Worm (Caenorhabditis elegans): ENCODE measurements around the gene F40F8.4.

The F40F8.4 gene

DNA sequence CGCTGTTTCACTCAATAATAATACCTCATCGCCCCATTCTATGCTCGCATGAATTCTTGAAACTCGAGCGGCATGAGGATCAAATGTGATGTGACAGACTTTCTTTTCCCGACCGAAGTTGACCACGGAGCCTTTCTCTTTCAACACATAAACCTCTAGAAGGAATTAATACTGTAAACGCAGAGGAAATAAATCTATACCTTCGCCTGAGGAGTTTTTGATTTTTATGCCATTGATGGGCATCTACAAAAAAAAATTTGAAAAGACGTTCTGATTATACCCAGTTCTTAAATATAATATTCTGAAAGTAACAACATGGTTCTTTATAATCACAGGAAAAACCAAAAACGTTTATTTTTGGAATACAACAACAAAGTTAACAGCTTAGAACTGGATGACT lies 43.8 kb downstream of the F40F8.4 start, which contains the start of gene nbs-1 (continued):
- TF ChIP-seq F55B11.4 (tag; optimal IDR thresholded peaks at IDR 0.05; ENCODE audit: borderline replicate concordance, insufficient read depth) (no peak), lin-26 (GFP tag; IDR thresholded peaks at IDR 0.05) (0 out of 2 replicates have a peak, but pooled peaks have one; percentile 57), Y67H2A.10 (GFP tag; conservative IDR thresholded peaks at IDR 0.05) (no peak), snpc-1.1 (tag; optimal IDR thresholded peaks at IDR 0.05; ENCODE audit: insufficient read depth) (no peak), egrh-3 (GFP tag; IDR thresholded peaks at IDR 0.05) (no peak), D2030.7 (GFP tag; IDR thresholded peaks at IDR 0.05) (no peak; the same call in 1 of the 2 replicates), ceh-58 (GFP tag; IDR thresholded peaks at IDR 0.05) (no peak), ama-1 (optimal IDR thresholded peaks at IDR 0.05) (no peak), ama-1 (GFP tag; optimal IDR thresholded peaks at IDR 0.05) (peak; percentile 7 to 60), repo-1 (tag; optimal IDR thresholded peaks at IDR 0.05) (no peak), xnd-1 (tag; optimal IDR thresholded peaks at IDR 0.05) (peak; percentile 38), dpff-1 (tag; optimal IDR thresholded peaks at IDR 0.05) (no peak), hlh-12 (tag; optimal IDR thresholded peaks at IDR 0.05) (no peak), hmg-1.2 (GFP tag; IDR thresholded peaks at IDR 0.05) (0 out of 2 replicates have a peak, but pooled peaks have one; percentile 14), nhr-179 (tag; optimal IDR thresholded peaks at IDR 0.05) (no peak), athp-1 (tag; optimal IDR thresholded peaks at IDR 0.05) (peak; percentile 12), Y53G8AR.9 (GFP tag; conservative IDR thresholded peaks at IDR 0.05) (peak; percentile 65; the same call in 1 of the 2 replicates), B0019.2 (GFP tag; conservative IDR thresholded peaks at IDR 0.05) (no peak), bed-2 (GFP tag; IDR thresholded peaks at IDR 0.05) (no peak), tbx-9 (tag; optimal IDR thresholded peaks at IDR 0.05; ENCODE audit: borderline replicate concordance) (no peak), ztf-26 (tag; optimal IDR thresholded peaks at IDR 0.05) (no peak), ZK185.1 (tag; optimal IDR thresholded peaks at IDR 0.05; ENCODE audit: poor library complexity, severe bottlenecking) (no peak), ztf-25 (GFP tag; IDR thresholded peaks at IDR 0.05) (no peak), hrde-1 (tag; optimal IDR thresholded peaks at IDR 0.05; ENCODE audit: borderline replicate concordance) (peak; percentile 51), zfh-2 (GFP tag; conservative IDR thresholded peaks at IDR 0.05) (no peak), mel-28 (tag; optimal IDR thresholded peaks at IDR 0.05; ENCODE audit: borderline replicate concordance) (no peak), ccch-3 (GFP tag; optimal IDR thresholded peaks at IDR 0.05) (no peak), Y53F4B.3 (GFP tag; IDR thresholded peaks at IDR 0.05) (no peak), efl-1 (GFP tag; optimal IDR thresholded peaks at IDR 0.05) (peak; percentile 6), dox-1 (GFP tag; IDR thresholded peaks at IDR 0.05) (no peak), nhr-120 (GFP tag; IDR thresholded peaks at IDR 0.05) (no peak), chd-7 (tag; optimal IDR thresholded peaks at IDR 0.05) (peak; percentile 28), ceh-27 (GFP tag; optimal IDR thresholded peaks at IDR 0.05) (no peak), let-607 (tag; optimal IDR thresholded peaks at IDR 0.05) (no peak), nfya-2 (GFP tag; IDR thresholded peaks at IDR 0.05) (no peak), madf-10 (tag; optimal IDR thresholded peaks at IDR 0.05) (no peak), nfya-1 (tag; optimal IDR thresholded peaks at IDR 0.05; ENCODE audit: borderline replicate concordance, insufficient read depth) (no peak), pbrm-1 (GFP tag; IDR thresholded peaks at IDR 0.05) (no peak), mcd-1 (GFP tag; IDR thresholded peaks at IDR 0.05) (no peak), nhr-27 (tag; optimal IDR thresholded peaks at IDR 0.05) (no peak)

DNA sequence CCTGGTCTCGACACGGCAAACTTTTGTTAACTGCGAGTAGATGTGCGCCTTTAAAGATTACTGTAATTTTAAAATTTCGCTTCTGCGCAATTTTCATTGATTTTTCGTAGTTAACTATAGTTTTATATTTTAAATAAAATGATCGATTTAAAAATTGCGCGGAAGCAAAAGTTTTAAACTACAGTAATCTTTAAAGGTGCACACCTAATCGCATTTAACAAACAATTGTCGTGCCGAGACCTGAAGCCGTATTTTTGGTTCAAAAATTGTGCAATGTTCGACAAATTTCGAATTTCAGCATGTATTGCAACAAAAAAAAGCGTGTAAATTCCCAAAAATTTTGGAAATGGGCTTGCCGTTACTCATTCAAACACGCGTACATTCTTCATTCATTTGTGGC lies 45.6 kb downstream of the F40F8.4 start:
- TF ChIP-seq him-1 (tag; optimal IDR thresholded peaks at IDR 0.05) (peak; percentile 2), xnd-1 (tag; optimal IDR thresholded peaks at IDR 0.05) (peak; percentile 39), ets-4 (GFP tag; optimal IDR thresholded peaks at IDR 0.05) (no peak), madf-6 (GFP tag; IDR thresholded peaks at IDR 0.05) (peak; percentile 56; the same call in 1 of the 2 replicates), F33H1.4 (GFP tag; IDR thresholded peaks at IDR 0.05) (peak; percentile 65), efl-1 (GFP tag; optimal IDR thresholded peaks at IDR 0.05) (peak; percentile 14), lag-1 (GFP tag; IDR thresholded peaks at IDR 0.05) (no peak), lsl-1 (GFP tag; optimal IDR thresholded peaks at IDR 0.05) (peak; percentile 66), cebp-1 (GFP tag; IDR thresholded peaks at IDR 0.05) (no peak), cebp-1 (tag; optimal IDR thresholded peaks at IDR 0.05) (no peak), F49E8.2 (tag; optimal IDR thresholded peaks at IDR 0.05; ENCODE audit: insufficient read depth) (peak; percentile 45)
